Worm (Caenorhabditis elegans) whole organism, L4 larva: ENCODE results near the gene F08G2.7.
"Not testable (repeated sequence)": the region's sequence is repeated elsewhere in the genome, so short reads cannot be mapped to it uniquely, and the experiment has no call there.

Experiments
- T26A8.4 ChIP-seq: fragments of 200-800 bp; sonication (Bioruptor generic); IDR thresholded peaks from 2 replicates; pipeline ENCODE4 v1.3.6; 2022; ENCODE audit warnings: missing genetic modification characterization, missing compliant biosample characterization
- ama-1 ChIP-seq: fragments of 150-350 bp; optimal IDR thresholded peaks from 2 replicates; lab custom pipeline; 2014; ENCODE audit warnings: inconsistent platforms, mixed read lengths
- daf-16 ChIP-seq, 3 experiments: sonication (generic microtip); optimal IDR thresholded peaks; 2 replicates each; lab custom pipeline; 2016 to 2017; ENCODE audit warnings: missing genetic modification characterization in 3 of 3, missing genetic modification reagents in 3 of 3, mild to moderate bottlenecking in 2 of 3, missing compliant biosample characterization in 2 of 3, missing biosample characterization in 1 of 3, moderate library complexity in 1 of 3
- lin-1 ChIP-seq: fragments of 200-800 bp; sonication (Bioruptor generic); IDR thresholded peaks from 2 replicates; pipeline ENCODE4 v1.3.6; 2022; ENCODE audit warnings: missing genetic modification reagents, missing genetic modification characterization, missing compliant biosample characterization
- lin-29 ChIP-seq: fragments of 200-800 bp; sonication (Bioruptor generic); IDR thresholded peaks from 2 replicates; pipeline ENCODE4 v1.3.6; 2022; ENCODE audit warnings: missing genetic modification reagents, missing genetic modification characterization, missing compliant biosample characterization
- nhr-237 ChIP-seq: sonication (generic microtip); optimal IDR thresholded peaks from 2 replicates; lab custom pipeline; 2017; ENCODE audit warnings: missing biosample characterization, missing genetic modification characterization
- pha-4 ChIP-seq, 2 experiments: fragments of 150-350 bp in 1 of 2; fragments of 200-800 bp in 1 of 2; sonication (Bioruptor generic) in 1 of 2; IDR thresholded peaks in 1 of 2; optimal IDR thresholded peaks in 1 of 2; 2 replicates each; pipeline versions ENCODE4 v1.3.6 to Lab custom; 2014 to 2022; ENCODE audit warnings: missing genetic modification characterization in 2 of 2, missing genetic modification reagents in 2 of 2, missing biosample characterization in 1 of 2, missing compliant biosample characterization in 1 of 2
- skn-1 ChIP-seq: fragments of 150-350 bp; optimal IDR thresholded peaks from 2 replicates; lab custom pipeline; 2014; ENCODE audit warnings: missing biosample characterization, missing genetic modification characterization
- snpc-4 ChIP-seq: fragments of 150-350 bp; optimal IDR thresholded peaks from 2 replicates; lab custom pipeline; 2014; ENCODE audit warnings: missing biosample characterization, missing genetic modification characterization
- tra-1 ChIP-seq: fragments of 200-800 bp; sonication (Bioruptor generic); IDR thresholded peaks from 2 replicates; pipeline ENCODE4 v1.3.6; 2022; ENCODE audit warnings: missing genetic modification reagents, missing genetic modification characterization, missing compliant biosample characterization
- unc-62 ChIP-seq, 3 experiments: fragments of 150-350 bp in 1 of 3; sonication (generic microtip); optimal IDR thresholded peaks in 2 of 3; peaks in 1 of 3; 1 replicate in 1 of 3; 2 replicates in 2 of 3; lab custom pipeline; 2014 to 2017; ENCODE audit warnings: missing biosample characterization in 3 of 3, missing genetic modification characterization in 3 of 3, missing genetic modification reagents in 3 of 3, missing genotype in 1 of 3
- ztf-11 ChIP-seq: fragments of 150-350 bp; optimal IDR thresholded peaks from 2 replicates; lab custom pipeline; 2014; ENCODE audit warnings: missing biosample characterization, missing genetic modification characterization

DNA sequence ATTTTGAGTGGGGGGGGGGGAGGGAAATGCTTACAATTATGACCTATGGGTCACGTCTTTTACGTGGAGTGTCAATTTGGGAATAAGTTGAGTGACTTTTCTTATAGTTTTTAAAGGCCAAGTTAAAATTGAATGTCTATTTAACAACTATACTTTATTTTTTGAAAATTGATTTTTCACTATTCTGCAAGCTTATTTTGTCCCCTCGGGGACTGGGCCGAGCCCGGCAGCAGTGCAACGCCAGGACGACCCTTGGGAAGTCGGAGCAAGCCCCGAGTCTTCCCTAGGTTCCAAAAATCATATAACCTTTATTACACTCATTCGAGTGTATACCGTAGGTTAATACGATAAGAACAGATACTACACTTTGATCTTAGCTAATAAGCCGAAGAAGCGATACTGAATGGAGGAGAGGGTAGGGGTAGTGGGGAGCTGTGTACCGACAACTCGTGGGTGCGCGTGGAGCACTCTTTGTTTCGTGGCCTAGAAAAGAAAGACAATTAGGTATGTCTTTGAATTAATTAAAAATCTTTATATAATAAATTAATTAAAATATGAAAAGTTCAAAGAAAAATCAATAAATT is 5.1 kb downstream of the F08G2.7 start, which contains the start of gene ins-37:
- TF ChIP-seq lin-1; snpc-4 (tag; lab: Kevin White, UChicago); tra-1 (GFP tag; lab: Robert Waterston, UW); daf-16 (GFP tag; optimal IDR thresholded peaks at IDR 0.05; lab: Kevin White, UChicago); unc-62 (GFP tag; optimal IDR thresholded peaks at IDR 0.05 in 1 of 2; lab: Kevin White, UChicago); unc-62 (tag; optimal IDR thresholded peaks at IDR 0.05; lab: Kevin White, UChicago); ztf-11 (tag; lab: Kevin White, UChicago); ama-1 (lab: Kevin White, UChicago); nhr-237 (tag; lab: Kevin White, UChicago); lin-29 (GFP tag; lab: Robert Waterston, UW); pha-4 (GFP tag; IDR thresholded peaks at IDR 0.05; lab: Robert Waterston, UW); pha-4 (tag; optimal IDR thresholded peaks at IDR 0.05; lab: Kevin White, UChicago); skn-1 (tag; lab: Kevin White, UChicago): not testable (repeated sequence)
- TF ChIP-seq daf-16 (tag; optimal IDR thresholded peaks at IDR 0.05; lab: Kevin White, UChicago) (peak; percentile 19), T26A8.4 (0 out of 2 replicates have a peak, but pooled peaks have one; percentile 30)
